Fruit fly (Drosophila melanogaster) whole organism: ENCODE measurements around the gene Mkrn1.

Experiments used
- CG8478 ChIP-seq: fragments of >200 bp; optimal IDR thresholded peaks from 2 replicates; lab custom pipeline; 2018; ENCODE audit warnings: inconsistent platforms
- Dll ChIP-seq: fragments of >200 bp; optimal IDR thresholded peaks from 2 replicates; lab custom pipeline; 2017
- psq ChIP-seq: fragments of >200 bp; optimal IDR thresholded peaks from 2 replicates; lab custom pipeline; 2017

DNA sequence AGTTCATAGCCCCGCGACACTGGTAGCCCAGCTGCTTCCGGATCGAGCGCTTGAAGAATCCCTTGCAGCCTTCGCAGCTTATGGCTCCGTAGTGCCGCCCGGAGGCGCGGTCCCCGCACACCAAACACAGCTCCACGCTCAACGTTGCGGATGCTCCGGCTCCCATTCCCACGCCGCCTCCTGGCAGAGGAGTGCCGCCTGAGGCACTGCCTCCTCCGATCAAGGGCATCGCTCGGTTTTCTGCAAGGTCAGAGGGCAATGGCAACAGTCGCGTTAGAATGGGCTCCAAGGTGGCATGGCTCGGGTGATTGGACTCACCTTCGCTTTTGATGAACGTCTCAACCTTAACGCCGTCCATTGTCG lies 37.0 kb downstream of the Mkrn1 start:
- TF ChIP-seq CG8478 (lab: Kevin White, UChicago) (no peak), psq (lab: Kevin White, UChicago) (no peak), Dll (lab: Kevin White, UChicago) (no peak)
